Fruit fly (Drosophila melanogaster) whole organism, wandering third instar larva: ENCODE data around the gene CkIIalpha-i3.

Source experiments
- CG32264 ChIP-seq: fragments of 200-800 bp; sonication (Bioruptor generic); optimal IDR thresholded peaks from 2 replicates; lab custom pipeline; 2016; ENCODE audit warnings: missing biosample characterization, missing genetic modification characterization
- CG9705 ChIP-seq: fragments of 200-800 bp; sonication (Bioruptor generic); optimal IDR thresholded peaks from 2 replicates; lab custom pipeline; 2018; ENCODE audit warnings: missing biosample characterization, mild to moderate bottlenecking, missing genetic modification characterization
- Dfd ChIP-seq: fragments of >200 bp; optimal IDR thresholded peaks from 2 replicates; lab custom pipeline; 2017; ENCODE audit warnings: missing biosample characterization, missing genetic modification characterization
- Dif ChIP-seq: fragments of 200-275, 200-300 bp; sonication (Bioruptor generic); optimal IDR thresholded peaks from 2 replicates; lab custom pipeline; 2018; ENCODE audit warnings: missing biosample characterization, missing genetic modification characterization; ENCODE audit not compliant: partially characterized antibody
- GATAd ChIP-seq: sonication (Bioruptor generic); optimal IDR thresholded peaks from 2 replicates; lab custom pipeline; 2016; ENCODE audit warnings: missing biosample characterization, missing genetic modification characterization
- HLH106 ChIP-seq: fragments of 200-800 bp; optimal IDR thresholded peaks from 3 replicates; lab custom pipeline; 2019; ENCODE audit warnings: missing biosample characterization, mild to moderate bottlenecking, missing genetic modification characterization, moderate library complexity
- Hnf4 ChIP-seq: fragments of 200-800 bp; sonication (Bioruptor generic); optimal IDR thresholded peaks from 2 replicates; lab custom pipeline; 2016; ENCODE audit warnings: missing biosample characterization, mild to moderate bottlenecking, missing genetic modification characterization
- Hr78 ChIP-seq: fragments of >200 bp; optimal IDR thresholded peaks from 2 replicates; lab custom pipeline; 2017; ENCODE audit warnings: missing biosample characterization, missing genetic modification characterization
- Jra ChIP-seq: sonication (Bioruptor generic); optimal IDR thresholded peaks from 2 replicates; lab custom pipeline; 2016; ENCODE audit warnings: missing biosample characterization, missing genetic modification characterization
- Myc ChIP-seq: fragments of >200 bp; optimal IDR thresholded peaks from 2 replicates; lab custom pipeline; 2017
- N ChIP-seq: fragments of >200 bp; optimal IDR thresholded peaks from 2 replicates; lab custom pipeline; 2018; ENCODE audit warnings: missing biosample characterization, missing external identifiers, missing genetic modification characterization
- OdsH ChIP-seq: fragments of 200-800 bp; sonication (Bioruptor generic); optimal IDR thresholded peaks from 2 replicates; lab custom pipeline; 2016; ENCODE audit warnings: missing biosample characterization, mild to moderate bottlenecking, missing genetic modification characterization
- Sp1 ChIP-seq: fragments of 200-800 bp; sonication (Bioruptor generic); optimal IDR thresholded peaks from 3 replicates; lab custom pipeline; 2019; ENCODE audit warnings: missing biosample characterization, mild to moderate bottlenecking, missing genetic modification characterization, moderate library complexity
- br ChIP-seq: fragments of 200-800 bp; sonication (Bioruptor generic); optimal IDR thresholded peaks from 2 replicates; lab custom pipeline; 2016; ENCODE audit warnings: missing biosample characterization, missing genetic modification characterization
- brk ChIP-seq: fragments of 200-800 bp; sonication (Bioruptor generic); optimal IDR thresholded peaks from 2 replicates; lab custom pipeline; 2016; ENCODE audit warnings: missing biosample characterization, mild to moderate bottlenecking, missing genetic modification characterization
- dl ChIP-seq, 2 experiments: fragments of 175-275, 200-275 bp in 1 of 2; fragments of 200-275 bp in 1 of 2; sonication (Bioruptor generic); optimal IDR thresholded peaks; lab custom pipeline; 2018; ENCODE audit warnings: mild to moderate bottlenecking in 2 of 2, missing biosample characterization in 2 of 2, missing genetic modification characterization in 2 of 2, moderate library complexity in 2 of 2; ENCODE audit not compliant: partially characterized antibody in 2 of 2, insufficient read depth in 1 of 2
- dmrt93B ChIP-seq: fragments of 200-800 bp; sonication (Bioruptor generic); optimal IDR thresholded peaks from 2 replicates; lab custom pipeline; 2018; ENCODE audit warnings: missing biosample characterization, mild to moderate bottlenecking, missing genetic modification characterization
- ey ChIP-seq: fragments of 200-800 bp; sonication (Bioruptor generic); optimal IDR thresholded peaks from 2 replicates; lab custom pipeline; 2016; ENCODE audit warnings: missing biosample characterization, missing genetic modification characterization
- foxo ChIP-seq, 2 experiments: fragments of 200-800 bp; sonication (Bioruptor generic); optimal IDR thresholded peaks; 2 replicates in 1 of 2; 3 replicates in 1 of 2; lab custom pipeline; 2016 to 2017; ENCODE audit warnings: missing biosample characterization in 2 of 2, missing genetic modification characterization in 2 of 2
- fru ChIP-seq: fragments of 200-800 bp; sonication (Bioruptor generic); optimal IDR thresholded peaks from 3 replicates; lab custom pipeline; 2016; ENCODE audit warnings: missing biosample characterization, mild to moderate bottlenecking, missing genetic modification characterization
- h ChIP-seq: fragments of 200-800 bp; sonication (Bioruptor generic); optimal IDR thresholded peaks from 3 replicates; lab custom pipeline; 2016; ENCODE audit warnings: missing biosample characterization, mild to moderate bottlenecking, missing genetic modification characterization
- jim ChIP-seq: fragments of 175-275, 200-325 bp; sonication (Bioruptor generic); optimal IDR thresholded peaks from 2 replicates; lab custom pipeline; 2016; ENCODE audit warnings: missing biosample characterization, mild to moderate bottlenecking, missing genetic modification characterization
- lola ChIP-seq: fragments of >200 bp; optimal IDR thresholded peaks from 2 replicates; lab custom pipeline; 2017; ENCODE audit warnings: missing biosample characterization, missing genetic modification characterization
- psq ChIP-seq: fragments of 200-800 bp; sonication (Bioruptor generic); optimal IDR thresholded peaks from 3 replicates; lab custom pipeline; 2017; ENCODE audit warnings: missing biosample characterization, mild to moderate bottlenecking, missing genetic modification characterization, moderate library complexity
- rgr ChIP-seq: fragments of 200-800 bp; sonication (Bioruptor generic); optimal IDR thresholded peaks from 3 replicates; lab custom pipeline; 2016; ENCODE audit warnings: missing biosample characterization, mild to moderate bottlenecking, missing genetic modification characterization
- sage ChIP-seq: fragments of 200-800 bp; sonication (Bioruptor generic); optimal IDR thresholded peaks from 2 replicates; lab custom pipeline; 2016; ENCODE audit warnings: missing biosample characterization, mild to moderate bottlenecking, missing genetic modification characterization
- sv ChIP-seq: fragments of 200-800 bp; sonication (Bioruptor generic); optimal IDR thresholded peaks from 3 replicates; lab custom pipeline; 2016; ENCODE audit warnings: missing biosample characterization, missing genetic modification characterization
- tai ChIP-seq: sonication (Bioruptor generic); optimal IDR thresholded peaks from 2 replicates; lab custom pipeline; 2016; ENCODE audit warnings: missing biosample characterization, missing genetic modification characterization
- usp ChIP-seq: fragments of >200 bp; optimal IDR thresholded peaks from 2 replicates; lab custom pipeline; 2017; ENCODE audit warnings: missing biosample characterization, missing genetic modification characterization
- woc ChIP-seq: sonication (Bioruptor generic); optimal IDR thresholded peaks from 2 replicates; lab custom pipeline; 2016; ENCODE audit warnings: missing biosample characterization, mild to moderate bottlenecking, missing genetic modification characterization

CkIIalpha-i3 gene

dm6 chr3L:700160-700917, 10.1 kb downstream of the CkIIalpha-i3 start:
- TF ChIP-seq rgr (GFP tag; lab: Kevin White, UChicago), result peak; percentile 12
- TF ChIP-seq jim (GFP tag; lab: Kevin White, UChicago), result no peak
- TF ChIP-seq foxo (GFP tag; optimal IDR thresholded peaks at IDR 0.05; lab: Kevin White, UChicago), result peak in 1 of 2 experiments; percentile 12
- TF ChIP-seq tai (GFP tag; lab: Kevin White, UChicago), result no peak
- TF ChIP-seq lola (GFP tag; lab: Kevin White, UChicago), result no peak
- no peak for TF ChIP-seq CG32264 (GFP tag; lab: Kevin White, UChicago)
- TF ChIP-seq sv (GFP tag; lab: Kevin White, UChicago), result peak; percentile 35
- TF ChIP-seq dl (GFP tag; optimal IDR thresholded peaks at IDR 0.05; lab: Kevin White, UChicago; ENCODE audit: insufficient read depth in 1 of 2, partially characterized antibody in 2 of 2), result no peak
- no peak for TF ChIP-seq woc (GFP tag; lab: Kevin White, UChicago)
- no peak for TF ChIP-seq Myc (lab: Kevin White, UChicago)
- TF ChIP-seq ey (GFP tag; lab: Kevin White, UChicago), result peak; percentile 12
- TF ChIP-seq brk (GFP tag; lab: Kevin White, UChicago), result no peak
- TF ChIP-seq HLH106 (tag; lab: Kevin White, UChicago), result peak; percentile 29
- TF ChIP-seq fru, result no peak

- TF ChIP-seq sage (GFP tag; lab: Kevin White, UChicago) (no peak), CG9705 (GFP tag; lab: Kevin White, UChicago) (no peak), h (GFP tag; lab: Kevin White, UChicago) (peak; percentile 55), woc (GFP tag; lab: Kevin White, UChicago) (peak; percentile 83), br (GFP tag; lab: Kevin White, UChicago) (peak; percentile 47), Sp1 (GFP tag; lab: Kevin White, UChicago) (peak; percentile 42), sv (GFP tag; lab: Kevin White, UChicago) (peak; percentile 33), HLH106 (tag; lab: Kevin White, UChicago) (peak; percentile 24), fru (peak; percentile 49), Myc (lab: Kevin White, UChicago) (peak; percentile 94), foxo (GFP tag; optimal IDR thresholded peaks at IDR 0.05; lab: Kevin White, UChicago) (peak in 1 of 2 experiments; percentile 59), OdsH (GFP tag; lab: Kevin White, UChicago) (peak; percentile 38), psq (GFP tag; lab: Kevin White, UChicago) (peak; percentile 32), ey (GFP tag; lab: Kevin White, UChicago) (peak; percentile 35), Hnf4 (GFP tag; lab: Kevin White, UChicago) (no peak), rgr (GFP tag; lab: Kevin White, UChicago) (peak; percentile 20), lola (GFP tag; lab: Kevin White, UChicago) (no peak), dmrt93B (GFP tag; lab: Kevin White, UChicago) (peak; percentile 10), N (no peak)
Measured at dm6 chr3L:699368-700150, 10.8 kb downstream of the CkIIalpha-i3 start.

DNA sequence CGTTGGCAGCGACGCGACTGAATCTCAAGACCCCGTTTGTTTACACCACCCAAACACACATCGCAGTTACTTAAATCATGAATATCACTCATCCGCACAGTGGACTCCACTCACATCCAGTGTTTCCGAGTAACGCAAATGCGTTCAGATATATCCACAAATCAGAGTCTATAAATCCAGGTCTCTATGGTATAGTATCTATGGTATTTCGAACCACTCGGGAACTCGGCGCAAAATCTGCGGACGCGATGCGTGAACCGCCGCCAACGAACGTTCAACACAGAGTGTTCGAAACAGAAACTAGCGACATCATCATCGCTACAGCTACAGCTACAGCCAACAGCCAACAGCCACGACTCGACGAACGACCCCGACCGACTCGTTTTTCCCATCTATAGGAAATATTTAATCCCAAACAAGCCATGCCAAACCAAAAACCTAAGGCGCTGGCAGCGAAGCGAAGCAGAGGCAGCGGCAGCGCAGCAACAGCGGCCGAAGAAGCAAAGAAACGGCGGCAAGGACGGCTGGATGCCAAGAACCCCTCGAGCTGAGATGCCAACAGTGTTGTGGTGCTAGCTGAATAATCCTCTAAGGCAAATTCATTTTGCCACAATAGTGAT, 11.5 kb downstream of the CkIIalpha-i3 start, which contains the start of gene CG13894:
CG13894 (minus strand) TSS at position 397 of the 620 bp plus-strand sequence.
- TF ChIP-seq GATAd (no peak), jim (GFP tag; lab: Kevin White, UChicago) (no peak), usp (GFP tag; lab: Kevin White, UChicago) (no peak), dl (GFP tag; optimal IDR thresholded peaks at IDR 0.05; lab: Kevin White, UChicago; ENCODE audit: insufficient read depth in 1 of 2, partially characterized antibody in 2 of 2) (no peak), Dfd (no peak), Myc (lab: Kevin White, UChicago) (no peak), rgr (GFP tag; lab: Kevin White, UChicago) (no peak), fru (no peak), Hr78 (GFP tag; lab: Kevin White, UChicago) (no peak), N (no peak), dmrt93B (GFP tag; lab: Kevin White, UChicago) (no peak), psq (GFP tag; lab: Kevin White, UChicago) (no peak), brk (GFP tag; lab: Kevin White, UChicago) (no peak), br (GFP tag; lab: Kevin White, UChicago) (no peak), CG9705 (GFP tag; lab: Kevin White, UChicago) (no peak), Dif (no peak), Jra (no peak)
